Worm (Caenorhabditis elegans): ENCODE data around the gene Y13C8A.1.

DNA sequence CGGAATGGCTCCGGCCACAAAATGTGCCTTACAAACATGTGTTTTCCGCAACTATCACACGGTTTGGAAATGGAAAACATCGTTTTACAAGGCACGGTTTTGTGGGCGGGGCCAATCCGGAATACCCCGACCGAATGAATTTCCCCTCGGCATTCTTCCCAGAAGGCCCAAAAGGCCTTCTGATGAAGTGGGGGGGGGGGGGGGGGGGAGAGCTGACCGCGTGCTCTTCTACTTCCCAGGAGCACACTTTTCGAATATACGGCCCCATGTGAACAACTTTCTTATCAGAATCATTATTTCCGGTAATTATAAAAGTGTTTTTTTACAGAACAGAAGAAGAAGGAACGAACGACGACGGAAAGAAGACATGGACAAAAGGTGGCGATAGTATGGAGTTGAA, 549 bp downstream of the Y13C8A.1 start:
- TF ChIP-seq ztf-11 (tag; optimal IDR thresholded peaks at IDR 0.05): no peak
- no peak for TF ChIP-seq pha-4 (GFP tag; IDR thresholded peaks at IDR 0.05)
- TF ChIP-seq pha-4 (tag; optimal IDR thresholded peaks at IDR 0.05): no peak
- TF ChIP-seq nhr-111 (GFP tag; optimal IDR thresholded peaks at IDR 0.05): no peak
